Worm (Caenorhabditis elegans) whole organism, L3 larva: Measurements from ENCODE around the gene T10H9.1.

Source experiments
- ama-1 ChIP-seq: fragments of 150-350 bp; optimal IDR thresholded peaks from 2 replicates; lab custom pipeline; 2018
- jun-1 ChIP-seq: fragments of 150-350 bp; optimal IDR thresholded peaks from 2 replicates; lab custom pipeline; 2014; ENCODE audit warnings: missing biosample characterization, missing genetic modification reagents, missing genetic modification characterization
- nhr-23 ChIP-seq: fragments of 150-350 bp; optimal IDR thresholded peaks from 2 replicates; lab custom pipeline; 2014; ENCODE audit warnings: missing biosample characterization, missing genetic modification reagents, missing genetic modification characterization
- nhr-28 ChIP-seq: fragments of 150-350 bp; optimal IDR thresholded peaks from 2 replicates; lab custom pipeline; 2014; ENCODE audit warnings: missing biosample characterization, missing genetic modification characterization
- sea-2 ChIP-seq: fragments of 150-350 bp; sonication (generic microtip); optimal IDR thresholded peaks from 4 replicates; lab custom pipeline; 2014; ENCODE audit warnings: missing biosample characterization, missing genetic modification reagents, missing genetic modification characterization

ce11 chrV:6606197-6606596, 43.2 kb upstream of the T10H9.1 start:
- TF ChIP-seq nhr-23 (peak; percentile 31), nhr-28 (no peak), ama-1 (no peak), jun-1 (tag; lab: Kevin White, UChicago) (no peak), sea-2 (no peak)
